Worm (Caenorhabditis elegans) whole organism, L4 larva: Measurements from ENCODE around the gene ZK418.5.

Experiments used
- ZK546.5 ChIP-seq, 2 experiments: sonication (generic microtip); optimal IDR thresholded peaks; 2 replicates each; lab custom pipeline; 2017; ENCODE audit warnings: missing biosample characterization in 2 of 2, missing genetic modification characterization in 2 of 2
- aha-1 ChIP-seq: fragments of 150-350 bp; peaks from one replicate; lab custom pipeline; 2014; ENCODE audit warnings: missing biosample characterization, missing genetic modification characterization
- ama-1 ChIP-seq: fragments of 150-350 bp; optimal IDR thresholded peaks from 2 replicates; lab custom pipeline; 2014; ENCODE audit warnings: inconsistent platforms, mixed read lengths
- ceh-28 ChIP-seq: fragments of 150-350 bp; optimal IDR thresholded peaks from 2 replicates; lab custom pipeline; 2014; ENCODE audit warnings: missing biosample characterization, missing genetic modification reagents, missing genetic modification characterization
- ceh-44 ChIP-seq: fragments of 200-800 bp; sonication (Bioruptor generic); IDR thresholded peaks from 2 replicates; pipeline ENCODE4 v1.3.6; 2022; ENCODE audit warnings: missing genetic modification reagents, missing genetic modification characterization, missing compliant biosample characterization
- ces-1 ChIP-seq: fragments of 150-350 bp; sonication (generic microtip); optimal IDR thresholded peaks from 4 replicates; lab custom pipeline; 2014; ENCODE audit warnings: missing biosample characterization, missing genetic modification reagents, missing genetic modification characterization
- ctbp-1 ChIP-seq: fragments of 200-800 bp; sonication (Bioruptor generic); IDR thresholded peaks from 2 replicates; pipeline ENCODE4 v1.3.6; 2022; ENCODE audit warnings: missing genetic modification reagents, missing genetic modification characterization, missing compliant biosample characterization
- daf-19 ChIP-seq: fragments of 200-800 bp; sonication (Bioruptor generic); conservative IDR thresholded peaks from 2 replicates; pipeline ENCODE4 v1.3.6; 2022; ENCODE audit warnings: missing genetic modification characterization, missing compliant biosample characterization
- lin-39 ChIP-seq: fragments of 150-350 bp; optimal IDR thresholded peaks from 2 replicates; lab custom pipeline; 2014; ENCODE audit warnings: missing biosample characterization, missing genetic modification reagents, missing genetic modification characterization
- nhr-237 ChIP-seq: sonication (generic microtip); optimal IDR thresholded peaks from 2 replicates; lab custom pipeline; 2017; ENCODE audit warnings: missing biosample characterization, missing genetic modification characterization
- nhr-25 ChIP-seq: sonication (generic microtip); optimal IDR thresholded peaks from 2 replicates; lab custom pipeline; 2017; ENCODE audit warnings: missing genetic modification characterization, mild to moderate bottlenecking, missing compliant biosample characterization, antibody characterized with exemption, moderate library complexity, borderline replicate concordance; ENCODE audit not compliant: insufficient read depth
- nhr-28 ChIP-seq: fragments of 150-350 bp; optimal IDR thresholded peaks from 2 replicates; lab custom pipeline; 2014; ENCODE audit warnings: missing biosample characterization, missing genetic modification characterization
- rbr-2 ChIP-seq: sonication (generic microtip); optimal IDR thresholded peaks from 2 replicates; lab custom pipeline; 2016; ENCODE audit warnings: missing genotype, missing genetic modification characterization, missing compliant biosample characterization
- snpc-4 ChIP-seq: fragments of 150-350 bp; optimal IDR thresholded peaks from 2 replicates; lab custom pipeline; 2014; ENCODE audit warnings: missing biosample characterization, missing genetic modification characterization

DNA sequence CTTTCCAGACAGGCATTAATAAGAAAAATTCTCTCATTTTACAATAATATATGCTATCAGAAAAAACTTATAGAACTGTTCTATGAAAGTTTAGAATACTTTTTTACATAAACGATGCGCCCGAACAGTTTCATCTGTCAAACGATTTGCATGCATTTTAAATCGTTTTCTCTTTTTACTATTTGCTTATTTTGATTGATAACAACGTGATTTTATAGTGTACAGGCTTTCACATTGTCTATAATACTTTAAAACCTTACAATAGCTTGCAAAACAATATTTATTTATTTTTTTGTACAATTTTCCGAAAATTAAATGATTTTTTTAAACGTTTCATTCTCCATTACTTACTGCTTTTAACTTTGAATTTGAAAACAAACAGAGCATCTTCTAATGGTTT, 28.0 kb downstream of the ZK418.5 start, which contains the start of gene R01H2.7:
- TF ChIP-seq snpc-4: no peak
- TF ChIP-seq daf-19 (GFP tag; lab: Robert Waterston, UW): no peak
- TF ChIP-seq ctbp-1: no peak
- no peak for TF ChIP-seq lin-39 (tag; lab: Kevin White, UChicago)
- TF ChIP-seq nhr-237: no peak
- no peak for TF ChIP-seq ceh-44 (GFP tag; lab: Robert Waterston, UW)
- TF ChIP-seq nhr-25 (tag; lab: Kevin White, UChicago): no peak
- no peak for TF ChIP-seq rbr-2 (tag; lab: Kevin White, UChicago)
- no peak for TF ChIP-seq ces-1 (GFP tag; lab: Kevin White, UChicago)
- TF ChIP-seq nhr-28 (tag; lab: Kevin White, UChicago): no peak
- no peak for TF ChIP-seq ceh-28 (tag; lab: Kevin White, UChicago)
- TF ChIP-seq aha-1 (tag; lab: Kevin White, UChicago): no peak
- TF ChIP-seq ama-1 (lab: Kevin White, UChicago): no peak
- TF ChIP-seq ZK546.5 (tag; optimal IDR thresholded peaks at IDR 0.05; lab: Kevin White, UChicago): no peak
